Worm (Caenorhabditis elegans) whole organism, L2 larva: ENCODE data around the gene C05C12.4.

Experiments
- C34F6.9 ChIP-seq: fragments of 150-350 bp; optimal IDR thresholded peaks from 2 replicates; lab custom pipeline; 2014; ENCODE audit warnings: missing biosample characterization, missing genetic modification characterization
- F13H6.1 ChIP-seq: sonication (generic microtip); optimal IDR thresholded peaks from 2 replicates; lab custom pipeline; 2016; ENCODE audit warnings: missing genetic modification characterization, missing compliant biosample characterization
- R02D3.7 ChIP-seq: fragments of 150-350 bp; optimal IDR thresholded peaks from 2 replicates; lab custom pipeline; 2014; ENCODE audit warnings: missing biosample characterization, missing genetic modification characterization
- Y55F3AM.14 ChIP-seq: fragments of 200-800 bp; sonication (Bioruptor generic); optimal IDR thresholded peaks from 2 replicates; lab custom pipeline; 2018; ENCODE audit warnings: mild to moderate bottlenecking, missing genetic modification characterization, missing compliant biosample characterization
- alr-1 ChIP-seq: fragments of 150-350 bp; optimal IDR thresholded peaks from 2 replicates; lab custom pipeline; 2014; ENCODE audit warnings: missing biosample characterization, missing genetic modification characterization
- aly-2 ChIP-seq: fragments of 150-350 bp; optimal IDR thresholded peaks from 2 replicates; lab custom pipeline; 2014; ENCODE audit warnings: missing biosample characterization, missing genetic modification characterization
- ama-1 ChIP-seq: fragments of 150-350 bp; optimal IDR thresholded peaks from 2 replicates; lab custom pipeline; 2018; ENCODE audit warnings: inconsistent platforms
- blmp-1 ChIP-seq: sonication (generic microtip); optimal IDR thresholded peaks from 2 replicates; lab custom pipeline; 2017; ENCODE audit warnings: missing genetic modification characterization, mild to moderate bottlenecking, missing compliant biosample characterization, antibody characterized with exemption, moderate library complexity; ENCODE audit not compliant: insufficient read depth
- ceh-16 ChIP-seq: fragments of 150-350 bp; optimal IDR thresholded peaks from 2 replicates; lab custom pipeline; 2014; ENCODE audit warnings: missing biosample characterization, missing genetic modification characterization
- egl-27 ChIP-seq: sonication (generic microtip); optimal IDR thresholded peaks from 3 replicates; lab custom pipeline; 2017; ENCODE audit warnings: missing biosample characterization, missing genetic modification reagents, missing genetic modification characterization
- elt-1 ChIP-seq: fragments of 150-350 bp; optimal IDR thresholded peaks from 2 replicates; lab custom pipeline; 2014; ENCODE audit warnings: missing biosample characterization, missing genetic modification characterization
- elt-3 ChIP-seq: sonication (generic microtip); optimal IDR thresholded peaks from 2 replicates; lab custom pipeline; 2017; ENCODE audit warnings: missing biosample characterization, missing genetic modification characterization
- fos-1 ChIP-seq: fragments of 150-350 bp; optimal IDR thresholded peaks from 2 replicates; lab custom pipeline; 2014; ENCODE audit warnings: missing biosample characterization, missing genetic modification characterization
- gmeb-1 ChIP-seq: fragments of 150-350 bp; optimal IDR thresholded peaks from 2 replicates; lab custom pipeline; 2014; ENCODE audit warnings: missing biosample characterization, missing genetic modification characterization
- lin-11 ChIP-seq: fragments of 150-350 bp; sonication (generic microtip); optimal IDR thresholded peaks from 2 replicates; lab custom pipeline; 2014; ENCODE audit warnings: missing biosample characterization, missing genetic modification characterization, inconsistent platforms, mixed read lengths
- lin-13 ChIP-seq: fragments of 150-350 bp; optimal IDR thresholded peaks from 2 replicates; lab custom pipeline; 2014; ENCODE audit warnings: missing biosample characterization, missing genetic modification reagents, missing genetic modification characterization
- lin-39 ChIP-seq: fragments of 150-350 bp; optimal IDR thresholded peaks from 2 replicates; lab custom pipeline; 2014; ENCODE audit warnings: missing biosample characterization, missing genetic modification reagents, missing genetic modification characterization
- lsy-2 ChIP-seq, 2 experiments: fragments of 150-350 bp in 1 of 2; sonication (generic microtip) in 1 of 2; optimal IDR thresholded peaks; 2 replicates each; lab custom pipeline; 2014 to 2017; ENCODE audit warnings: missing biosample characterization in 2 of 2, missing genetic modification characterization in 2 of 2
- mab-5 ChIP-seq: fragments of 150-350 bp; optimal IDR thresholded peaks from 2 replicates; lab custom pipeline; 2014; ENCODE audit warnings: missing biosample characterization, missing genetic modification characterization
- mbf-1 ChIP-seq: sonication (generic microtip); optimal IDR thresholded peaks from 2 replicates; lab custom pipeline; 2017; ENCODE audit warnings: missing biosample characterization, missing genetic modification characterization
- mdl-1 ChIP-seq, 2 experiments: fragments of 150-350 bp in 1 of 2; sonication (generic microtip) in 1 of 2; optimal IDR thresholded peaks; 2 replicates each; lab custom pipeline; 2017; ENCODE audit warnings: missing biosample characterization in 2 of 2, missing genetic modification characterization in 2 of 2
- nhr-11 ChIP-seq: fragments of 150-350 bp; optimal IDR thresholded peaks from 2 replicates; lab custom pipeline; 2014; ENCODE audit warnings: missing biosample characterization, missing genetic modification characterization
- nhr-129 ChIP-seq: fragments of 150-350 bp; optimal IDR thresholded peaks from 2 replicates; lab custom pipeline; 2014; ENCODE audit warnings: missing biosample characterization, missing genetic modification characterization
- nhr-237 ChIP-seq: fragments of 150-350 bp; optimal IDR thresholded peaks from 2 replicates; lab custom pipeline; 2014; ENCODE audit warnings: missing biosample characterization, missing genetic modification characterization
- nhr-25 ChIP-seq: fragments of 150-350 bp; sonication (generic microtip); optimal IDR thresholded peaks from 3 replicates; lab custom pipeline; 2014; ENCODE audit warnings: missing biosample characterization, missing genetic modification characterization
- nhr-6 ChIP-seq: fragments of 150-350 bp; optimal IDR thresholded peaks from 2 replicates; lab custom pipeline; 2014; ENCODE audit warnings: missing biosample characterization, missing genetic modification characterization
- nhr-77 ChIP-seq: fragments of 150-350 bp; optimal IDR thresholded peaks from 2 replicates; lab custom pipeline; 2014; ENCODE audit warnings: missing biosample characterization, missing genetic modification characterization
- peb-1 ChIP-seq: fragments of 150-350 bp; optimal IDR thresholded peaks from 2 replicates; lab custom pipeline; 2014; ENCODE audit warnings: missing biosample characterization, missing genetic modification characterization
- sem-4 ChIP-seq: fragments of 150-350 bp; optimal IDR thresholded peaks from 2 replicates; lab custom pipeline; 2014; ENCODE audit warnings: missing biosample characterization, missing genetic modification reagents, missing genetic modification characterization
- skn-1 ChIP-seq: sonication (generic microtip); optimal IDR thresholded peaks from 2 replicates; lab custom pipeline; 2017; ENCODE audit warnings: missing biosample characterization, missing genetic modification characterization
- sma-3 ChIP-seq: sonication (generic microtip); optimal IDR thresholded peaks from 2 replicates; lab custom pipeline; 2016; ENCODE audit warnings: missing genetic modification reagents, missing genetic modification characterization, missing compliant biosample characterization
- sma-9 ChIP-seq, 2 experiments: fragments of 150-350 bp in 1 of 2; sonication (generic microtip) in 1 of 2; optimal IDR thresholded peaks; 2 replicates each; lab custom pipeline; 2014 to 2016; ENCODE audit warnings: missing genetic modification characterization in 2 of 2, mild to moderate bottlenecking in 1 of 2, missing biosample characterization in 1 of 2, missing compliant biosample characterization in 1 of 2, missing genetic modification reagents in 1 of 2, moderate library complexity in 1 of 2
- snpc-4 ChIP-seq: fragments of 150-350 bp; optimal IDR thresholded peaks from 2 replicates; lab custom pipeline; 2014; ENCODE audit warnings: missing biosample characterization, missing genetic modification characterization
- unc-39 ChIP-seq: fragments of 150-350 bp; optimal IDR thresholded peaks from 2 replicates; lab custom pipeline; 2014; ENCODE audit warnings: missing biosample characterization, missing genetic modification characterization
- unc-55 ChIP-seq: fragments of 150-350 bp; sonication (generic microtip); optimal IDR thresholded peaks from 3 replicates; lab custom pipeline; 2014; ENCODE audit warnings: missing biosample characterization, missing genetic modification reagents, missing genetic modification characterization
- unc-62 ChIP-seq: fragments of 150-350 bp; optimal IDR thresholded peaks from 2 replicates; lab custom pipeline; 2014; ENCODE audit warnings: missing biosample characterization, missing genetic modification reagents, missing genetic modification characterization
- zag-1 ChIP-seq: fragments of 150-350 bp; optimal IDR thresholded peaks from 2 replicates; lab custom pipeline; 2014; ENCODE audit warnings: missing biosample characterization, missing genetic modification characterization
- ztf-1 ChIP-seq: fragments of 200-800 bp; sonication (Bioruptor generic); conservative IDR thresholded peaks from 2 replicates; pipeline ENCODE4 v1.3.6; 2022; ENCODE audit warnings: missing genetic modification characterization, missing compliant biosample characterization
- ztf-11 ChIP-seq: sonication (generic microtip); optimal IDR thresholded peaks from 2 replicates; lab custom pipeline; 2017; ENCODE audit warnings: missing biosample characterization, missing genetic modification characterization

C05C12.4 gene

DNA sequence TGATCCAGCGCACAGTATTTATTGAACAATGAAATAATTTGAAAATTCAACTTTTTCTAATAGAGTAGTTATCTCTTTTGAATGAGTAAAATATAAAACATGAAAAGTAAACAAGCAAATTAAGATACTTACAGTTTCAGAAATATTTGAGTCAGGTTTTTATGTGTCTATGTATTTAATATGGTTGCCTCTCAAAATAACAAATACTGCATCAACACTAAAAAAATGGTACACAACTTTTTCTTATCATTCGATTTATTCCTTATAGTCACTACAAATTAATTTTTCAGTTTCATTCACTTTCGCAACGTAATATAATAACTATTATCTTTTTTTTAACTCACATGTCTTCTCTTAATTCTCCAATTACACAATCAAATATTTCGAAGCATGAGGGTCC, 447 bp downstream of the C05C12.4 start:
- no peak for TF ChIP-seq lin-13 (GFP tag; lab: Kevin White, UChicago)
- TF ChIP-seq nhr-25 (tag; lab: Kevin White, UChicago): no peak
- TF ChIP-seq C34F6.9 (tag; lab: Kevin White, UChicago): no peak
- TF ChIP-seq skn-1 (tag; lab: Kevin White, UChicago): no peak
- no peak for TF ChIP-seq unc-39 (tag; lab: Kevin White, UChicago)
- no peak for TF ChIP-seq lin-11 (tag; lab: Kevin White, UChicago)
- no peak for TF ChIP-seq sem-4 (tag; lab: Kevin White, UChicago)
- no peak for TF ChIP-seq ztf-11
- TF ChIP-seq ceh-16 (tag; lab: Kevin White, UChicago): no peak
- TF ChIP-seq unc-55: no peak
- TF ChIP-seq F13H6.1 (tag; lab: Kevin White, UChicago): no peak
- no peak for TF ChIP-seq sma-3 (GFP tag; lab: Kevin White, UChicago)
- no peak for TF ChIP-seq lsy-2 (tag; optimal IDR thresholded peaks at IDR 0.05; lab: Kevin White, UChicago)
- TF ChIP-seq blmp-1 (tag; lab: Kevin White, UChicago): no peak
- no peak for TF ChIP-seq unc-62
- no peak for TF ChIP-seq lin-39

DNA sequence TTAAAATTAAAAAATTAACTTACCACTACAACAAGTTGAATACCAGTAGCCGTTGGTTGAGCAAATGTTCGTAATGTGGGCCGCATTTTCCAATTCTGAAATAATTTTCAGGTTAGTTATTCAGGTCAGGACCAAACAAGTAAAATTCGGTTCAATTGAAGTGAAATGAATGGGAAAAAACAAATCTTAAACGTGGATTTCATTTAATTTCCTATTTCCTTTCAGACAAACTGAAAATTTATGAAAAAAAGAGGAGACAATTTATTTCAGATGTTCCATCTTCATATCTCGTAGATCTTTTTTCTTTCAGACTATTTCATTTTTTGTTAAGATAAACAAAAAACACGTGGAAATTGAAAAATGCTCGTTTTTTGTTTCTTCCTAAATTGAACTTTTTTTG, 6.5 kb downstream of the C05C12.4 start, which contains the start of gene C05C12.6:
Gene C05C12.6, minus strand, starts transcription at position 101 of the 400 bp plus-strand sequence.
- TF ChIP-seq snpc-4 (no peak), nhr-6 (tag; lab: Kevin White, UChicago) (no peak), lin-13 (GFP tag; lab: Kevin White, UChicago) (no peak), elt-3 (tag; lab: Kevin White, UChicago) (no peak), mdl-1 (tag; optimal IDR thresholded peaks at IDR 0.05; lab: Kevin White, UChicago) (no peak), egl-27 (no peak), aly-2 (tag; lab: Kevin White, UChicago) (no peak)

DNA sequence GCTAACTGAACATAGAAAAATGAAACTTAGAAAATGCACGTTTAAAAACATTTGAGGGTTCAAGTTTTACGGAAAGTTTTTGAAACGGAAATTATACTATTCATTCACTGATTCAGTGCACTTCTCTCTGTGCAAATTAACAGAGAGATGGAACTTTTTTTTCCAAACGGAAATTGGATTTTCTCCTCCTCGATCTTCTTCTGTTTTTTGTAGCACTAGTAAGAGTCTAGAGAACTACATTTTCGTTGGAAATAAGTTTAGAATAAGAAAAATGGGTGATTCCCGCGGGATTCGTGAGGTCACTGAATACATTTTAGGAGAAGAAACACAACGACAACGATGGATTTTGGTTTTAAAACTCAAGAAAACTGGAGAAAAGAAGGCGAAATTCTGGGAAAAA, 12.1 kb downstream of the C05C12.4 start:
- TF ChIP-seq nhr-11 (tag; lab: Kevin White, UChicago) (no peak), snpc-4 (no peak), lin-39 (no peak), nhr-129 (tag; lab: Kevin White, UChicago) (no peak), R02D3.7 (tag; lab: Kevin White, UChicago) (no peak), Y55F3AM.14 (GFP tag; lab: Kevin White, UChicago) (no peak), zag-1 (tag; lab: Kevin White, UChicago) (no peak), unc-55 (no peak), mbf-1 (tag; lab: Kevin White, UChicago) (no peak), nhr-237 (no peak), fos-1 (no peak), nhr-77 (tag; lab: Kevin White, UChicago) (no peak), ceh-16 (tag; lab: Kevin White, UChicago) (no peak), elt-1 (tag; lab: Kevin White, UChicago) (no peak), skn-1 (tag; lab: Kevin White, UChicago) (no peak)

DNA sequence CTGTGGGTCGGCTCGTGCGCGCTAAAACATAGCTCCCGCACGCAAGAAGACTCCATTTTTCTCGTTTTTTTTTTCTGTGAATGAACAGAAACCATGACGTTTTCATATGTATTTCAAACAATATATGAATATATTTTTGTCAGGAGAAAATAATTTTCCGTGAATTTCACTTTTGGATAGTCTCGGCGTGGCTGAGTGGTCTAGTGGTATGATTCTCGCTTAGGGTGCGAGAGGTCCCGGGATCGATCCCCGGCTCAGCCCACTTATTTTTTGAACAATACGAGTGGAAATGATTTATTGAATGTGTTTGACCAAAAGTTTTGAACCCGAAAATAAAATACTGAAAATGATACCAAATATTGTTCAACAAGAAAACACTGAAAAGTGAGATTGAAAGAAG, 16.5 kb downstream of the C05C12.4 start:
- no peak for TF ChIP-seq unc-39 (tag; lab: Kevin White, UChicago)
- no peak for TF ChIP-seq lin-11 (tag; lab: Kevin White, UChicago)
- no peak for TF ChIP-seq mdl-1 (tag; optimal IDR thresholded peaks at IDR 0.05; lab: Kevin White, UChicago)
- TF ChIP-seq ztf-11: no peak
- TF ChIP-seq mab-5 (tag; lab: Kevin White, UChicago): no peak
- no peak for TF ChIP-seq unc-62
- TF ChIP-seq aly-2 (tag; lab: Kevin White, UChicago): no peak
- no peak for TF ChIP-seq nhr-129 (tag; lab: Kevin White, UChicago)
- no peak for TF ChIP-seq C34F6.9 (tag; lab: Kevin White, UChicago)
- TF ChIP-seq lin-39: no peak
- no peak for TF ChIP-seq mbf-1 (tag; lab: Kevin White, UChicago)
- TF ChIP-seq ztf-1 (GFP tag; lab: Robert Waterston, UW): no peak

DNA sequence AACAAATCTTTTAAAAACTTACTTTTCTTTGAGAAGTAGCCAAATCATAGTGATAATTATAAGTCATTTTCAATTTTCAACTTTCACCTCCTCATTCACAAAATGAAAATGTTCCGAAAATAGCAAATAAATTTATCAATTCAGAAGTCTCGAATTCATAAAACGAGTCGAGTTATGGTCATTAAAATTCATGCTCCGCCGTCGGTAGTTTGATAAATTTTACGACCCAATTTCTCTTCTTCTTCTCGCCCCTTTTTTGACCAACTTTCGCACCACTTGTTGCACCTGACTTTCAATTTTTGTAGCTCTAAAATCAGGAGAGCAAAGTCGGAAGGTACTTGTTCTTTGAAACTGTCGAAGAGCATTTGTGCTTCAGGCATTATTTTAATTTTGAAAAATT, 17.8 kb downstream of the C05C12.4 start, which contains the start of gene best-7:
Gene best-7, minus strand, starts transcription at position 239 of the 400 bp plus-strand sequence.
- TF ChIP-seq egl-27: no peak
- TF ChIP-seq ama-1 (lab: Kevin White, UChicago): no peak
- no peak for TF ChIP-seq lsy-2 (tag; optimal IDR thresholded peaks at IDR 0.05; lab: Kevin White, UChicago)
- TF ChIP-seq sma-9 (GFP tag; optimal IDR thresholded peaks at IDR 0.05; lab: Kevin White, UChicago): no peak
- no peak for TF ChIP-seq sma-9 (tag; optimal IDR thresholded peaks at IDR 0.05; lab: Kevin White, UChicago)
- no peak for TF ChIP-seq alr-1 (tag; lab: Kevin White, UChicago)
- TF ChIP-seq elt-1 (tag; lab: Kevin White, UChicago): no peak
- TF ChIP-seq lin-13 (GFP tag; lab: Kevin White, UChicago): no peak
- no peak for TF ChIP-seq mbf-1 (tag; lab: Kevin White, UChicago)
- TF ChIP-seq ceh-16 (tag; lab: Kevin White, UChicago): no peak
- TF ChIP-seq ztf-11: no peak
- TF ChIP-seq gmeb-1 (tag; lab: Kevin White, UChicago): no peak
- TF ChIP-seq nhr-6 (tag; lab: Kevin White, UChicago): no peak
- TF ChIP-seq sem-4 (tag; lab: Kevin White, UChicago): no peak
- TF ChIP-seq peb-1 (tag; lab: Kevin White, UChicago): no peak
